Worm (Caenorhabditis elegans) whole organism, young adult: Measurements from ENCODE around the gene F39G3.3.

Experiments used
- B0336.3 ChIP-seq: fragments of 200-800 bp; sonication (Bioruptor generic); IDR thresholded peaks from 2 replicates; pipeline ENCODE4 v1.3.6; 2022; ENCODE audit warnings: missing genetic modification characterization, missing compliant biosample characterization
- C06A6.2 ChIP-seq: fragments of 200-800 bp; sonication (Bioruptor generic); conservative IDR thresholded peaks from 2 replicates; pipeline ENCODE4 v1.3.6; 2022; ENCODE audit warnings: missing genetic modification characterization, missing compliant biosample characterization
- F10E7.11 ChIP-seq: sonication (generic microtip); optimal IDR thresholded peaks from 2 replicates; lab custom pipeline; 2017; ENCODE audit warnings: mild to moderate bottlenecking, missing genetic modification characterization, moderate library complexity, missing compliant biosample characterization
- F22D6.2 ChIP-seq: sonication (generic microtip); optimal IDR thresholded peaks from 2 replicates; lab custom pipeline; 2016; ENCODE audit warnings: mild to moderate bottlenecking, missing genetic modification characterization, missing compliant biosample characterization
- F33H1.4 ChIP-seq: fragments of 200-800 bp; sonication (Bioruptor generic); IDR thresholded peaks from 2 replicates; pipeline ENCODE4 v1.3.6; 2022; ENCODE audit warnings: missing genetic modification reagents, missing genetic modification characterization, missing compliant biosample characterization
- F39B2.1 ChIP-seq: fragments of 200-800 bp; sonication (Bioruptor generic); IDR thresholded peaks from 2 replicates; pipeline ENCODE4 v1.3.6; 2022; ENCODE audit warnings: missing genetic modification reagents, missing genetic modification characterization, missing compliant biosample characterization
- K12H6.12 ChIP-seq: fragments of 200-800 bp; sonication (Bioruptor generic); optimal IDR thresholded peaks from 2 replicates; lab custom pipeline; 2018; ENCODE audit warnings: mild to moderate bottlenecking, missing genetic modification characterization, missing compliant biosample characterization
- T07F8.4 ChIP-seq: sonication (generic microtip); optimal IDR thresholded peaks from 2 replicates; lab custom pipeline; 2016; ENCODE audit warnings: mild to moderate bottlenecking, missing genetic modification characterization, moderate library complexity, missing compliant biosample characterization
- T26A5.8 ChIP-seq: sonication (generic microtip); optimal IDR thresholded peaks from 2 replicates; lab custom pipeline; 2016; ENCODE audit warnings: missing genetic modification characterization, missing compliant biosample characterization
- Y53G8AR.9 ChIP-seq: fragments of 200-800 bp; sonication (Bioruptor generic); conservative IDR thresholded peaks from 2 replicates; pipeline ENCODE4 v1.3.6; 2022; ENCODE audit warnings: missing genetic modification reagents, missing genetic modification characterization, missing compliant biosample characterization
- Y67H2A.10 ChIP-seq: fragments of 200-800 bp; sonication (Bioruptor generic); conservative IDR thresholded peaks from 2 replicates; pipeline ENCODE4 v1.3.6; 2022; ENCODE audit warnings: missing genetic modification reagents, missing genetic modification characterization, missing compliant biosample characterization
- ZK185.1 ChIP-seq: sonication (generic microtip); optimal IDR thresholded peaks from 2 replicates; lab custom pipeline; 2016; ENCODE audit warnings: mild to moderate bottlenecking, missing genetic modification characterization, missing compliant biosample characterization; ENCODE audit not compliant: poor library complexity, severe bottlenecking
- attf-5 ChIP-seq: fragments of 200-800 bp; sonication (Bioruptor generic); optimal IDR thresholded peaks from 2 replicates; lab custom pipeline; 2018; ENCODE audit warnings: mild to moderate bottlenecking, missing genetic modification characterization, missing compliant biosample characterization
- attf-6 ChIP-seq: fragments of 200-800 bp; sonication (Bioruptor generic); IDR thresholded peaks from 2 replicates; pipeline ENCODE4 v1.3.6; 2022; ENCODE audit warnings: missing genetic modification reagents, missing genetic modification characterization, missing compliant biosample characterization
- ceh-27 ChIP-seq: fragments of 200-800 bp; sonication (Bioruptor generic); optimal IDR thresholded peaks from 2 replicates; lab custom pipeline; 2018; ENCODE audit warnings: mild to moderate bottlenecking, missing genetic modification characterization, moderate library complexity, missing compliant biosample characterization
- ceh-58 ChIP-seq: fragments of 200-800 bp; sonication (Bioruptor generic); IDR thresholded peaks from 2 replicates; pipeline ENCODE4 v1.3.6; 2022; ENCODE audit warnings: missing genetic modification characterization, missing compliant biosample characterization
- ceh-91 ChIP-seq: fragments of 200-800 bp; sonication (Bioruptor generic); IDR thresholded peaks from 2 replicates; pipeline ENCODE4 v1.3.6; 2022; ENCODE audit warnings: missing genetic modification reagents, missing genetic modification characterization, missing compliant biosample characterization
- dpff-1 ChIP-seq: sonication (generic microtip); optimal IDR thresholded peaks from 2 replicates; lab custom pipeline; 2017; ENCODE audit warnings: mild to moderate bottlenecking, missing genetic modification characterization, missing compliant biosample characterization
- dpl-1 ChIP-seq: fragments of 150-350 bp; optimal IDR thresholded peaks from 2 replicates; lab custom pipeline; 2014; ENCODE audit warnings: missing biosample characterization, missing genetic modification reagents, missing genetic modification characterization
- egl-18 ChIP-seq: fragments of 200-800 bp; sonication (Bioruptor generic); IDR thresholded peaks from 2 replicates; pipeline ENCODE4 v1.3.6; 2022; ENCODE audit warnings: missing genetic modification reagents, missing genetic modification characterization, missing compliant biosample characterization
- egl-44 ChIP-seq: fragments of 200-800 bp; sonication (Bioruptor generic); IDR thresholded peaks from 2 replicates; pipeline ENCODE4 v1.3.6; 2022; ENCODE audit warnings: missing genetic modification reagents, missing genetic modification characterization, missing compliant biosample characterization
- egrh-3 ChIP-seq: fragments of 200-800 bp; sonication (Bioruptor generic); IDR thresholded peaks from 2 replicates; pipeline ENCODE4 v1.3.6; 2022; ENCODE audit warnings: missing genetic modification reagents, missing genetic modification characterization, missing compliant biosample characterization
- fkh-3 ChIP-seq: sonication (generic microtip); optimal IDR thresholded peaks from 2 replicates; lab custom pipeline; 2016; ENCODE audit warnings: mild to moderate bottlenecking, missing genetic modification characterization, missing compliant biosample characterization
- gei-17 ChIP-seq: fragments of 200-800 bp; sonication (Bioruptor generic); optimal IDR thresholded peaks from 2 replicates; lab custom pipeline; 2018; ENCODE audit warnings: mild to moderate bottlenecking, missing genetic modification characterization, missing compliant biosample characterization
- hlh-12 ChIP-seq: sonication (generic microtip); optimal IDR thresholded peaks from 2 replicates; lab custom pipeline; 2016; ENCODE audit warnings: missing genetic modification characterization, missing compliant biosample characterization
- hmg-1.2 ChIP-seq: fragments of 200-800 bp; sonication (Bioruptor generic); IDR thresholded peaks from 2 replicates; pipeline ENCODE4 v1.3.6; 2022; ENCODE audit warnings: missing genetic modification reagents, missing genetic modification characterization, missing compliant biosample characterization
- hmg-20 ChIP-seq: fragments of 200-800 bp; sonication (Bioruptor generic); IDR thresholded peaks from 2 replicates; pipeline ENCODE4 v1.3.6; 2022; ENCODE audit warnings: missing genetic modification reagents, missing genetic modification characterization, missing compliant biosample characterization
- lag-1 ChIP-seq: fragments of 200-800 bp; sonication (Bioruptor generic); IDR thresholded peaks from 2 replicates; pipeline ENCODE4 v1.3.6; 2022; ENCODE audit warnings: missing genetic modification reagents, missing genetic modification characterization, missing compliant biosample characterization
- lin-35 ChIP-seq, 3 experiments: fragments of 150-350 bp in 2 of 3; sonication (generic microtip) in 1 of 3; optimal IDR thresholded peaks; 2 replicates each; lab custom pipeline; 2014 to 2018; ENCODE audit warnings: missing biosample characterization in 3 of 3, missing genetic modification characterization in 3 of 3, missing genetic modification reagents in 3 of 3
- lsl-1 ChIP-seq: fragments of 200-800 bp; sonication (Bioruptor generic); optimal IDR thresholded peaks from 2 replicates; lab custom pipeline; 2018; ENCODE audit warnings: mild to moderate bottlenecking, missing genetic modification characterization, moderate library complexity, missing compliant biosample characterization
- mcd-1 ChIP-seq: fragments of 200-800 bp; sonication (Bioruptor generic); IDR thresholded peaks from 2 replicates; pipeline ENCODE4 v1.3.6; 2022; ENCODE audit warnings: missing genetic modification reagents, missing genetic modification characterization, missing compliant biosample characterization
- mel-28 ChIP-seq: sonication (generic microtip); optimal IDR thresholded peaks from 2 replicates; lab custom pipeline; 2016; ENCODE audit warnings: borderline replicate concordance, mild to moderate bottlenecking, missing genetic modification characterization, missing compliant biosample characterization
- mes-4 ChIP-seq: sonication (generic microtip); optimal IDR thresholded peaks from 2 replicates; lab custom pipeline; 2016; ENCODE audit warnings: missing genotype, missing genetic modification characterization, missing compliant biosample characterization
- nfya-2 ChIP-seq: fragments of 200-800 bp; sonication (Bioruptor generic); IDR thresholded peaks from 2 replicates; pipeline ENCODE4 v1.3.6; 2022; ENCODE audit warnings: missing genetic modification reagents, missing genetic modification characterization, missing compliant biosample characterization
- nhr-27 ChIP-seq: fragments of 200-800 bp; sonication (Bioruptor generic); optimal IDR thresholded peaks from 2 replicates; lab custom pipeline; 2018; ENCODE audit warnings: mild to moderate bottlenecking, missing genetic modification characterization, moderate library complexity, missing compliant biosample characterization
- pha-4 ChIP-seq: fragments of 150-350 bp; sonication (generic microtip); optimal IDR thresholded peaks from 2 replicates; lab custom pipeline; 2014; ENCODE audit warnings: missing biosample characterization, missing genetic modification reagents, missing genetic modification characterization
- rcor-1 ChIP-seq: fragments of 200-800 bp; sonication (Bioruptor generic); IDR thresholded peaks from 2 replicates; pipeline ENCODE4 v1.3.6; 2022; ENCODE audit warnings: missing genetic modification reagents, missing genetic modification characterization, missing compliant biosample characterization
- repo-1 ChIP-seq: sonication (generic microtip); optimal IDR thresholded peaks from 2 replicates; lab custom pipeline; 2017; ENCODE audit warnings: mild to moderate bottlenecking, missing genetic modification characterization, missing compliant biosample characterization
- snpc-1.3 ChIP-seq: sonication (generic microtip); optimal IDR thresholded peaks from 2 replicates; lab custom pipeline; 2017; ENCODE audit warnings: missing genetic modification characterization, mild to moderate bottlenecking, missing compliant biosample characterization, antibody characterized with exemption, moderate library complexity, missing genotype, missing genetic modification reagents; ENCODE audit not compliant: insufficient read depth
- snpc-3.4 ChIP-seq: sonication (generic microtip); optimal IDR thresholded peaks from 2 replicates; lab custom pipeline; 2017; ENCODE audit warnings: missing genetic modification characterization, mild to moderate bottlenecking, missing compliant biosample characterization, antibody characterized with exemption, moderate library complexity, missing genotype, missing genetic modification reagents
- somi-1 ChIP-seq: fragments of 200-800 bp; sonication (Bioruptor generic); optimal IDR thresholded peaks from 2 replicates; lab custom pipeline; 2018; ENCODE audit warnings: mild to moderate bottlenecking, missing genetic modification characterization, missing compliant biosample characterization
- tbx-9 ChIP-seq: sonication (generic microtip); optimal IDR thresholded peaks from 2 replicates; lab custom pipeline; 2016; ENCODE audit warnings: borderline replicate concordance, missing genetic modification characterization, inconsistent platforms, missing compliant biosample characterization
- xnd-1 ChIP-seq: sonication (generic microtip); optimal IDR thresholded peaks from 2 replicates; lab custom pipeline; 2016; ENCODE audit warnings: missing genotype, missing genetic modification reagents, missing genetic modification characterization, missing compliant biosample characterization
- ztf-3 ChIP-seq: fragments of 200-800 bp; sonication (Bioruptor generic); optimal IDR thresholded peaks from 2 replicates; lab custom pipeline; 2018; ENCODE audit warnings: mild to moderate bottlenecking, missing genetic modification characterization, missing compliant biosample characterization
- ztf-6 ChIP-seq: fragments of 200-800 bp; sonication (Bioruptor generic); IDR thresholded peaks from 2 replicates; pipeline ENCODE4 v1.3.6; 2022; ENCODE audit warnings: missing genetic modification reagents, missing genetic modification characterization, missing compliant biosample characterization

F39G3.3 gene

DNA sequence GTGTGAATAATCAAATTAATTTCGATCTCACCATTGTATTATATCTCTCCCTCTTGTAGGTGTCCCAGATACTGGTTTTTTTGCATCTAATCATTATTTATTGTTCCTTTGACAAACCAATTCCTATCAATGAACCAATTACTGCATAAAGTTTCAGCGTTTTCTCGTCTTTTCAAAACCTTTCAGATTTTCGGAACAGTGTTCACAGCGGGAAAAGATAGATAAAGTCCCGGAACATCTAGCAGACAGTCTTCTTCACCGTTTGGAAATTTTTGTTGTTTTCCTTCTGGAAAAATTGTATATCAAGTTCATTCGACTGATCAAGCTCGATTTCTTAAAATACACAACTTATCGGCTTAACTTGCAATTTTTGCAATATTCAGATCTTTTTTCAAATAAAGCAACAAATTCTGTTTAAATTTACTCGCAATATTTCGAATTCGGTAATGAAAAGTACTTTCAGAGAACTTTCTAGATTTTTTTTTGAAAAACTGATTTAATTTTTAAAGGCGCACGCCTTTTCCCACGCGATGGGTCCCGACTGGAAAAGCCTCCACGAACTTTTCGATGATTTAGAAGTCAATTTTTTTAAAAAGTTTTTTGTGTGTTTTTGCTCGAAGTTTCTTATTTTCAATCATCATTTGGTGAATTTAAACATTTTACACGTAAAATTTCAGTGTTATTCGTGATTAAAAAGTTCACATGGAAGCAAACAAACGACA lies 23.8 kb downstream of the F39G3.3 start, which contains the start of gene pgl-3 (continued):
- TF ChIP-seq nhr-27 (tag; lab: Kevin White, UChicago) (no peak), lag-1 (no peak), nfya-2 (GFP tag; lab: Robert Waterston, UW) (no peak), mes-4 (no peak), somi-1 (no peak), B0336.3 (GFP tag; lab: Robert Waterston, UW) (peak; percentile 48; the same call in 1 of the 2 replicates), ZK185.1 (tag; lab: Kevin White, UChicago) (no peak), ceh-27 (no peak), ceh-91 (peak; percentile 45; the same call in 1 of the 2 replicates), T07F8.4 (tag; lab: Kevin White, UChicago) (no peak), K12H6.12 (no peak), ztf-6 (GFP tag; lab: Robert Waterston, UW) (no peak), xnd-1 (tag; lab: Kevin White, UChicago) (peak; percentile 42), dpff-1 (no peak), attf-6 (GFP tag; lab: Robert Waterston, UW) (peak; percentile 61), egl-44 (GFP tag; lab: Robert Waterston, UW) (0 out of 2 replicates have a peak, but pooled peaks have one; percentile 54), ztf-3 (GFP tag; lab: Kevin White, UChicago) (no peak), Y53G8AR.9 (GFP tag; lab: Robert Waterston, UW) (peak; percentile 76; the same call in 1 of the 2 replicates), ceh-58 (GFP tag; lab: Robert Waterston, UW) (no peak), mel-28 (no peak), F22D6.2 (tag; lab: Kevin White, UChicago) (no peak), lsl-1 (GFP tag; lab: Kevin White, UChicago) (peak; percentile 41), Y67H2A.10 (no peak), rcor-1 (GFP tag; lab: Robert Waterston, UW) (no peak; the same call in 1 of the 2 replicates), F10E7.11 (tag; lab: Kevin White, UChicago) (no peak), mcd-1 (GFP tag; lab: Robert Waterston, UW) (no peak), repo-1 (tag; lab: Kevin White, UChicago) (no peak), attf-5 (GFP tag; lab: Kevin White, UChicago) (no peak), gei-17 (no peak), egl-18 (no peak), hmg-1.2 (GFP tag; lab: Robert Waterston, UW) (peak; percentile 34), hmg-20 (GFP tag; lab: Robert Waterston, UW) (no peak)
- TF ChIP-seq, all 124 proteins: peak for 36

DNA sequence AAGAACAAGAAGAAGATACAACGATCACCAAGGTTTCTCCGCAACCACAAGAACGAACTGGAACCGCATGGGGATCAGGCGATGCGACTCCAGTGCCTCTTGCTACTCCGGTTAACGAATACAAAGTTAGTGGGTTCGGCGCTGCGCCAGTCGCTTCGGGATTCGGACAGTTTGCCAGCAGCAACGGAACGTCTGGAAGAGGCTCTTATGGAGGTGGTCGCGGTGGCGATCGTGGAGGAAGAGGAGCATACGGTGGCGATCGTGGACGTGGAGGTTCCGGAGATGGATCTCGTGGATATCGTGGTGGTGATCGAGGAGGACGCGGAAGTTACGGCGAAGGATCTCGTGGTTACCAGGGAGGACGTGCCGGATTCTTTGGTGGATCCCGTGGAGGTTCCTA lies 26.3 kb downstream of the F39G3.3 start:
- TF ChIP-seq attf-5 (GFP tag; lab: Kevin White, UChicago), result no peak
- 0 out of 2 replicates have a peak, but pooled peaks have one; percentile 56 for TF ChIP-seq Y53G8AR.9 (GFP tag; lab: Robert Waterston, UW)
- TF ChIP-seq egrh-3, result peak; percentile 39; the same call in 1 of the 2 replicates
- TF ChIP-seq hmg-20 (GFP tag; lab: Robert Waterston, UW), result 0 out of 2 replicates have a peak, but pooled peaks have one; percentile 14
- TF ChIP-seq, all 124 proteins: peak for 3

DNA sequence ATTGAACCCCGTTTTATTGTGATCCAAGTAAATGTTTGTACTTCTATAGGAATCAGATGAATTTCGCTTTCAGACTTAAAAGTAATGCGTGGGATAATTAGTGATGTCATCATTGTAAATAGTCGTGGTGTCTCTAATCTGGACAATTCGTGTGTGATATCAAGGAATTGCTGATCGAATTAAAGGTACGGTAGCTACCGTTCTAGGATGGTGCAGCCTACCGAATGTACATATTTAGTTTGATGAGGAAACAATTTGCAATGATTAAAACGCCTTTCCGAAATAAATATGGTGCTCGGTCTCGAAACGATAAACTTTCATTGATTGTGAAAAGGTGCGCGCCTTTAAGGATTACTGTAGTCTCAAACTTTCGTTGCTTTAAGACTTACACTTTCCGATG lies 26.8 kb downstream of the F39G3.3 start:
- no peak for TF ChIP-seq hlh-12 (tag; lab: Kevin White, UChicago)
- no peak for TF ChIP-seq tbx-9 (tag; lab: Kevin White, UChicago)
- no peak for TF ChIP-seq snpc-1.3
- no peak for TF ChIP-seq C06A6.2 (GFP tag; lab: Robert Waterston, UW)
- TF ChIP-seq fkh-3 (tag; lab: Kevin White, UChicago), result no peak
- peak in 1 of 3 experiments; percentile 17 for TF ChIP-seq lin-35 (GFP tag; optimal IDR thresholded peaks at IDR 0.05; lab: Kevin White, UChicago)
- TF ChIP-seq F39B2.1 (GFP tag; lab: Robert Waterston, UW), result peak; percentile 76; the same call in 1 of the 2 replicates
- TF ChIP-seq rcor-1 (GFP tag; lab: Robert Waterston, UW), result peak; percentile 46; the same call in 1 of the 2 replicates
- TF ChIP-seq pha-4 (tag; lab: Kevin White, UChicago), result no peak
- 0 out of 2 replicates have a peak, but pooled peaks have one; percentile 3 for TF ChIP-seq hmg-20 (GFP tag; lab: Robert Waterston, UW)
- no peak for TF ChIP-seq dpl-1 (GFP tag; lab: Kevin White, UChicago)
- TF ChIP-seq snpc-3.4 (tag; lab: Kevin White, UChicago), result no peak
- TF ChIP-seq F33H1.4 (GFP tag; lab: Robert Waterston, UW), result 0 out of 2 replicates have a peak, but pooled peaks have one; percentile 21
- peak; percentile 2 for TF ChIP-seq T26A5.8 (tag; lab: Kevin White, UChicago)
